Worm (Caenorhabditis elegans) whole organism, L4 larva: ENCODE data around the gene AH9.6.

Source experiments
- daf-19 ChIP-seq: fragments of 200-800 bp; sonication (Bioruptor generic); conservative IDR thresholded peaks from 2 replicates; pipeline ENCODE4 v1.3.6; 2022; ENCODE audit warnings: missing genetic modification characterization, missing compliant biosample characterization
- dpl-1 ChIP-seq: fragments of 150-350 bp; optimal IDR thresholded peaks from 2 replicates; lab custom pipeline; 2014; ENCODE audit warnings: missing biosample characterization, missing genetic modification reagents, missing genetic modification characterization
- nhr-28 ChIP-seq: fragments of 150-350 bp; optimal IDR thresholded peaks from 2 replicates; lab custom pipeline; 2014; ENCODE audit warnings: missing biosample characterization, missing genetic modification characterization

DNA sequence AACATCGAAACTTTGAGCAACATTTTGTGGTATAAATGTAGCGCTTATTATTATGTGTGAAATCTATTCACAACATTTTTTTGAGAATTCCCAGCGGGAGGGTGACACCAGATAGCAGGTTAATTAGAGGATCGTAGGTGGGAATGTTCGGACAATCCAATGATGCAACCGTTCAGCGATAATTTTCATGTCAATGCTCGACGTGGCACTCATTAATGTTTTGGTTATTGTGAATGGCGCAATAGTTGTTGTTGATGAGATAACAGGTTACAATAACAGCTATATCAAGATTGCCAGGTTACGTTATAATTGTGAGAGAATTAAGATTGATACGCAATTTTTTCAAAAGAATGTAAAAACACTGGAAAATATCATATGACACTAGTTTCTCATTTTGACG is 36.6 kb downstream of the AH9.6 start:
- no peak for TF ChIP-seq nhr-28 (tag; lab: Kevin White, UChicago)
- TF ChIP-seq daf-19 (GFP tag; lab: Robert Waterston, UW): no peak
- no peak for TF ChIP-seq dpl-1 (GFP tag; lab: Kevin White, UChicago)
